Worm (Caenorhabditis elegans): ENCODE data around the gene K09G1.1.

ce11 chrV:9618420-9618819 lies 35.1 kb downstream of the K09G1.1 start:
- TF ChIP-seq tab-1 (GFP tag; IDR thresholded peaks at IDR 0.05) (no peak), flt-1 (GFP tag; IDR thresholded peaks at IDR 0.05) (no peak), ref-1 (GFP tag; conservative IDR thresholded peaks at IDR 0.05) (no peak), cog-1 (tag; optimal IDR thresholded peaks at IDR 0.05) (no peak), ztf-29 (GFP tag; IDR thresholded peaks at IDR 0.05) (no peak), med-1 (GFP tag; optimal IDR thresholded peaks at IDR 0.05; ENCODE audit: insufficient read depth) (no peak)

Data from whole organism, midembryonic.